Worm (Caenorhabditis elegans): ENCODE data around the gene cyp-13A3.

ce11 chrII:9835958-9836357 is 42.9 kb upstream of the cyp-13A3 start:
- TF ChIP-seq lin-11 (tag; optimal IDR thresholded peaks at IDR 0.05) (no peak), nhr-11 (tag; optimal IDR thresholded peaks at IDR 0.05) (no peak), pha-4 (tag; optimal IDR thresholded peaks at IDR 0.05) (no peak), elt-2 (tag; optimal IDR thresholded peaks at IDR 0.05) (no peak), ceh-24 (tag; optimal IDR thresholded peaks at IDR 0.05) (no peak), elt-4 (tag; optimal IDR thresholded peaks at IDR 0.05) (no peak), hlh-30 (tag; optimal IDR thresholded peaks at IDR 0.05; ENCODE audit: insufficient read depth) (no peak)
